Fruit fly (Drosophila melanogaster) whole organism, embryonic: ENCODE data around the gene Cisd2.

ENCODE experiments used
- Blimp-1 ChIP-seq: fragments of 200-800 bp; sonication (Bioruptor generic); optimal IDR thresholded peaks from 3 replicates; lab custom pipeline; 2018; ENCODE audit warnings: missing biosample characterization, missing genetic modification characterization, mild to moderate bottlenecking, moderate library complexity, missing genetic modification reagents
- BtbVII ChIP-seq: fragments of 200-800 bp; sonication (Bioruptor generic); optimal IDR thresholded peaks from 3 replicates; lab custom pipeline; 2017; ENCODE audit warnings: missing biosample characterization, mild to moderate bottlenecking, missing genetic modification characterization
- CG1024 ChIP-seq: fragments of 200-800 bp; sonication (Bioruptor generic); IDR thresholded peaks from 2 replicates; pipeline ENCODE4 v1.3.6; 2022; ENCODE audit warnings: missing biosample characterization, missing genetic modification characterization
- CG11085 ChIP-seq: fragments of 200-800 bp; sonication (Bioruptor generic); IDR thresholded peaks from 2 replicates; pipeline ENCODE4 v1.3.6; 2022; ENCODE audit warnings: missing biosample characterization, missing genetic modification characterization
- CG12769 ChIP-seq: fragments of 200-800 bp; sonication (Bioruptor generic); optimal IDR thresholded peaks from 2 replicates; lab custom pipeline; 2019; ENCODE audit warnings: missing biosample characterization, mild to moderate bottlenecking, missing genetic modification characterization, moderate library complexity
- CG14441 ChIP-seq: fragments of 200-800 bp; sonication (Bioruptor generic); IDR thresholded peaks from 2 replicates; pipeline ENCODE4 v1.3.6; 2022; ENCODE audit warnings: missing biosample characterization, missing genetic modification characterization
- CG16813 ChIP-seq: fragments of 200-800 bp; sonication (Bioruptor generic); IDR thresholded peaks from 3 replicates; pipeline ENCODE4 v1.3.6; 2022; ENCODE audit warnings: missing biosample characterization, missing genetic modification characterization; ENCODE audit not compliant: partially characterized antibody
- CG17568 ChIP-seq: fragments of 200-800 bp; sonication (Bioruptor generic); optimal IDR thresholded peaks from 2 replicates; lab custom pipeline; 2018; ENCODE audit warnings: missing biosample characterization, mild to moderate bottlenecking, missing genetic modification characterization, moderate library complexity
- CG18599 ChIP-seq: fragments of 200-800 bp; sonication (Bioruptor generic); optimal IDR thresholded peaks from 3 replicates; lab custom pipeline; 2017; ENCODE audit warnings: missing biosample characterization, missing genetic modification characterization, mild to moderate bottlenecking, moderate library complexity, missing genetic modification reagents
- CG2202 ChIP-seq: fragments of 200-800 bp; sonication (Bioruptor generic); optimal IDR thresholded peaks from 2 replicates; lab custom pipeline; 2018; ENCODE audit warnings: missing biosample characterization, mild to moderate bottlenecking, missing genetic modification characterization
- CG2678 ChIP-seq: fragments of 200-800 bp; sonication (Bioruptor generic); optimal IDR thresholded peaks from 3 replicates; lab custom pipeline; 2019; ENCODE audit warnings: missing biosample characterization, mild to moderate bottlenecking, missing genetic modification characterization, moderate library complexity
- CG30403 ChIP-seq: fragments of 200-800 bp; sonication (Bioruptor generic); optimal IDR thresholded peaks from 3 replicates; lab custom pipeline; 2016; ENCODE audit warnings: missing biosample characterization, missing genetic modification characterization
- CG3065 ChIP-seq: fragments of 200-800 bp; sonication (Bioruptor generic); optimal IDR thresholded peaks from 2 replicates; lab custom pipeline; 2016; ENCODE audit warnings: missing biosample characterization, missing genetic modification characterization
- CG3281 ChIP-seq: fragments of 200-800 bp; sonication (Bioruptor generic); optimal IDR thresholded peaks from 3 replicates; lab custom pipeline; 2017; ENCODE audit warnings: missing biosample characterization, mild to moderate bottlenecking, missing genetic modification characterization
- CG33557 ChIP-seq: fragments of 200-800 bp; sonication (Bioruptor generic); optimal IDR thresholded peaks from 2 replicates; lab custom pipeline; 2019; ENCODE audit warnings: missing biosample characterization, mild to moderate bottlenecking, missing genetic modification characterization, moderate library complexity
- CG3995 ChIP-seq: fragments of 200-800 bp; sonication (Bioruptor generic); optimal IDR thresholded peaks from 3 replicates; lab custom pipeline; 2016; ENCODE audit warnings: missing biosample characterization, missing genetic modification characterization
- CG8944 ChIP-seq: fragments of 200-800 bp; sonication (Bioruptor generic); optimal IDR thresholded peaks from 3 replicates; lab custom pipeline; 2016; ENCODE audit warnings: missing biosample characterization, missing genetic modification characterization
- CG9437 ChIP-seq: fragments of 200-800 bp; sonication (Bioruptor generic); optimal IDR thresholded peaks from 2 replicates; lab custom pipeline; 2018; ENCODE audit warnings: missing biosample characterization, mild to moderate bottlenecking, missing genetic modification characterization
- CHES-1-like ChIP-seq: fragments of 200-800 bp; sonication (Bioruptor generic); optimal IDR thresholded peaks from 2 replicates; lab custom pipeline; 2016; ENCODE audit warnings: missing biosample characterization, missing genetic modification characterization
- Deaf1 ChIP-seq: fragments of 200-800 bp; optimal IDR thresholded peaks from 3 replicates; lab custom pipeline; 2019; ENCODE audit warnings: missing biosample characterization, mild to moderate bottlenecking, missing genetic modification characterization, moderate library complexity
- Dip2 ChIP-seq: fragments of 200-800 bp; sonication (Bioruptor generic); IDR thresholded peaks from 2 replicates; pipeline ENCODE4 v1.3.6; 2022; ENCODE audit warnings: missing biosample characterization, missing genetic modification characterization
- ERR ChIP-seq: fragments of 200-800 bp; sonication (Bioruptor generic); optimal IDR thresholded peaks from 2 replicates; lab custom pipeline; 2016; ENCODE audit warnings: missing biosample characterization, missing genetic modification characterization
- Fer1 ChIP-seq: fragments of 200-800 bp; sonication (Bioruptor generic); optimal IDR thresholded peaks from 2 replicates; lab custom pipeline; 2017; ENCODE audit warnings: missing biosample characterization, mild to moderate bottlenecking, missing genetic modification characterization
- Jarid2 ChIP-seq: fragments of 200-800 bp; sonication (Bioruptor generic); optimal IDR thresholded peaks from 3 replicates; lab custom pipeline; 2017; ENCODE audit warnings: mild to moderate bottlenecking, missing biosample characterization, missing genetic modification reagents, missing genetic modification characterization
- Med ChIP-seq: fragments of 200-800 bp; sonication (Bioruptor generic); peaks from one replicate; lab custom pipeline; 2016; ENCODE audit warnings: missing biosample characterization, missing genetic modification characterization, mild to moderate bottlenecking, inconsistent platforms, moderate library complexity
- Mes4 ChIP-seq: fragments of 200-800 bp; sonication (Bioruptor generic); optimal IDR thresholded peaks from 2 replicates; lab custom pipeline; 2016; ENCODE audit warnings: missing biosample characterization, missing genetic modification characterization
- Nf-YC ChIP-seq: fragments of 200-800 bp; optimal IDR thresholded peaks from 3 replicates; lab custom pipeline; 2019; ENCODE audit warnings: missing biosample characterization, mild to moderate bottlenecking, missing genetic modification characterization, moderate library complexity
- Sin3A ChIP-seq: fragments of >200 bp; optimal IDR thresholded peaks from 2 replicates; lab custom pipeline; 2018
- Sry-δ ChIP-seq: fragments of 200-800 bp; sonication (Bioruptor generic); optimal IDR thresholded peaks from 2 replicates; lab custom pipeline; 2016; ENCODE audit warnings: missing biosample characterization, missing genetic modification characterization
- aop ChIP-seq: fragments of 200-800 bp; sonication (Bioruptor generic); IDR thresholded peaks from 2 replicates; pipeline ENCODE4 v1.3.6; 2022; ENCODE audit warnings: missing biosample characterization, missing genetic modification characterization
- ato ChIP-seq: fragments of 200-800 bp; sonication (Bioruptor generic); IDR thresholded peaks from 2 replicates; pipeline ENCODE4 v1.3.6; 2022; ENCODE audit warnings: missing biosample characterization, missing genetic modification characterization; ENCODE audit not compliant: partially characterized antibody
- ci ChIP-seq: fragments of 200-800 bp; sonication (Bioruptor generic); IDR thresholded peaks from 3 replicates; pipeline ENCODE4 v1.3.6; 2022; ENCODE audit warnings: missing biosample characterization, missing genetic modification characterization
- danr ChIP-seq: fragments of 200-800 bp; sonication (Bioruptor generic); IDR thresholded peaks from 2 replicates; pipeline ENCODE4 v1.3.6; 2022; ENCODE audit warnings: missing biosample characterization, missing genetic modification characterization
- dati ChIP-seq: fragments of 200-800 bp; sonication (Bioruptor generic); IDR thresholded peaks from 2 replicates; pipeline ENCODE4 v1.3.6; 2022; ENCODE audit warnings: missing biosample characterization, missing genetic modification characterization
- dmrt11E ChIP-seq: fragments of 200-800 bp; sonication (Bioruptor generic); optimal IDR thresholded peaks from 3 replicates; lab custom pipeline; 2018; ENCODE audit warnings: missing biosample characterization, mild to moderate bottlenecking, missing genetic modification characterization, moderate library complexity
- exex ChIP-seq: fragments of 200-800 bp; sonication (Bioruptor generic); optimal IDR thresholded peaks from 4 replicates; lab custom pipeline; 2018; ENCODE audit warnings: missing biosample characterization, mild to moderate bottlenecking, missing genetic modification characterization, moderate library complexity
- ftz-f1 ChIP-seq: fragments of 200-800 bp; sonication (Bioruptor generic); optimal IDR thresholded peaks from 2 replicates; lab custom pipeline; 2016; ENCODE audit warnings: missing biosample characterization, missing genetic modification characterization
- gfzf ChIP-seq: fragments of 200-800 bp; sonication (Bioruptor generic); optimal IDR thresholded peaks from 2 replicates; lab custom pipeline; 2016; ENCODE audit warnings: missing biosample characterization, mild to moderate bottlenecking, missing genetic modification characterization, moderate library complexity
- hb ChIP-seq: fragments of 200-800 bp; sonication (Bioruptor generic); IDR thresholded peaks from 3 replicates; pipeline ENCODE4 v1.3.6; 2022; ENCODE audit warnings: missing biosample characterization, missing genetic modification characterization; ENCODE audit not compliant: partially characterized antibody
- inv ChIP-seq: fragments of 200-800 bp; sonication (Bioruptor generic); IDR thresholded peaks from 2 replicates; pipeline ENCODE4 v1.3.6; 2022; ENCODE audit warnings: missing biosample characterization, missing genetic modification characterization; ENCODE audit not compliant: partially characterized antibody
- lab ChIP-seq: fragments of 200-800 bp; sonication (Bioruptor generic); optimal IDR thresholded peaks from 3 replicates; lab custom pipeline; 2017; ENCODE audit warnings: missing biosample characterization, missing genetic modification characterization, mild to moderate bottlenecking, moderate library complexity, missing genetic modification reagents
- lilli ChIP-seq: fragments of 200-800 bp; sonication (Bioruptor generic); optimal IDR thresholded peaks from 3 replicates; lab custom pipeline; 2016; ENCODE audit warnings: missing biosample characterization, missing genetic modification characterization
- nom ChIP-seq: fragments of 200-800 bp; sonication (Bioruptor generic); optimal IDR thresholded peaks from 2 replicates; lab custom pipeline; 2017; ENCODE audit warnings: missing biosample characterization, missing genetic modification characterization, mild to moderate bottlenecking, moderate library complexity, missing genetic modification reagents
- pan ChIP-seq, 4 experiments: fragments of >200 bp in 3 of 4; fragments of 200-800 bp in 1 of 4; sonication (Bioruptor generic) in 1 of 4; optimal IDR thresholded peaks in 3 of 4; IDR thresholded peaks in 1 of 4; 2 replicates each; pipeline versions ENCODE4 v1.3.6 to Lab custom; 2017 to 2022; ENCODE audit warnings: missing biosample characterization in 2 of 4, missing genetic modification characterization in 2 of 4, mixed read lengths in 1 of 4
- pros ChIP-seq: fragments of 200-800 bp; sonication (Bioruptor generic); optimal IDR thresholded peaks from 3 replicates; lab custom pipeline; 2019; ENCODE audit warnings: missing biosample characterization, mild to moderate bottlenecking, missing genetic modification characterization, moderate library complexity
- sens ChIP-seq: fragments of 200-800 bp; sonication (Bioruptor generic); peaks from one replicate; lab custom pipeline; 2016; ENCODE audit warnings: missing biosample characterization, missing genetic modification characterization
- sens-2 ChIP-seq: fragments of 200-800 bp; sonication (Bioruptor generic); IDR thresholded peaks from 2 replicates; pipeline ENCODE4 v1.3.6; 2022; ENCODE audit warnings: missing biosample characterization, missing genetic modification characterization
- slp2 ChIP-seq: fragments of 200-800 bp; sonication (Bioruptor generic); optimal IDR thresholded peaks from 2 replicates; lab custom pipeline; 2016; ENCODE audit warnings: missing biosample characterization, missing genetic modification characterization
- ttk ChIP-seq: fragments of 200-800 bp; sonication (Bioruptor generic); IDR thresholded peaks from 2 replicates; pipeline ENCODE4 v2.1.2; 2022; ENCODE audit warnings: missing biosample characterization, missing genetic modification characterization
- zf30C ChIP-seq: fragments of 200-800 bp; sonication (Bioruptor generic); optimal IDR thresholded peaks from 3 replicates; lab custom pipeline; 2018; ENCODE audit warnings: missing biosample characterization, mild to moderate bottlenecking, missing genetic modification characterization

The Cisd2 gene

DNA sequence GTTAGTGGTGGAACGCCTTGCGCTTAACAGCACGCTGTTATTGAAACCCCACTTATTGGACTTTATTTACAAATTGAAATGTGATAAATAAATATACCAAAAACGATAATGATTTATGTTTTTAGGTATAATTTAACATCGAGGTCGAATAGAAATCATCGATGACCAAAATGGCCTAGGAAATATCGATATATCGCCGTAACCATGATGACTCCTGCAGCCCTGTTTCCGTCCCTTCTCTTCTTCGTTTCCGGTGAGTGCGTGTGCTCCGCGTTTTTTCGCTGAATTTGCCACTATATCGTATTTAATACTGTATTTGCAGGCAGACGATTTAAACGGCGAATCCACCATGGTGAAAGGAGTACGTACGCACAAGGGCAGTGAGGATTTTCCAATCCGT is 3.3 kb downstream of the Cisd2 start, which contains the start of gene eEF1gamma (continued):
- peak; percentile 89 for TF ChIP-seq ato (GFP tag; lab: Robert Waterston, UW)
- peak; percentile 92 for TF ChIP-seq CG2202 (tag; lab: Kevin White, UChicago)
- TF ChIP-seq CG33557: peak; percentile 95
- peak; percentile 95 for TF ChIP-seq CHES-1-like (GFP tag; lab: Kevin White, UChicago)
- TF ChIP-seq gfzf (GFP tag; lab: Kevin White, UChicago): peak; percentile 38
- TF ChIP-seq CG8944 (GFP tag; lab: Kevin White, UChicago): peak; percentile 87
- TF ChIP-seq ci (GFP tag; lab: Robert Waterston, UW): peak; percentile 99
- peak; percentile 95 for TF ChIP-seq nom (GFP tag; lab: Kevin White, UChicago)
- TF ChIP-seq CG11085 (GFP tag; lab: Robert Waterston, UW): peak; percentile 95
- peak; percentile 98 for TF ChIP-seq lab
- peak; percentile 93 for TF ChIP-seq ttk (GFP tag; lab: Robert Waterston, UW)
- peak; percentile 100 for TF ChIP-seq Med (GFP tag; lab: Kevin White, UChicago)
- TF ChIP-seq Jarid2 (GFP tag; lab: Kevin White, UChicago): peak; percentile 88
- TF ChIP-seq Mes4 (GFP tag; lab: Kevin White, UChicago): peak; percentile 98
- TF ChIP-seq BtbVII (GFP tag; lab: Kevin White, UChicago): peak; percentile 97
- peak; percentile 83 for TF ChIP-seq ftz-f1
- peak; percentile 94 for TF ChIP-seq hb (GFP tag; lab: Robert Waterston, UW)
- peak; percentile 95 for TF ChIP-seq Sry-δ
- TF ChIP-seq Dip2 (GFP tag; lab: Robert Waterston, UW): no peak
- peak; percentile 97 for TF ChIP-seq sens-2 (GFP tag; lab: Robert Waterston, UW)
- TF ChIP-seq aop (GFP tag; lab: Robert Waterston, UW): no peak
- TF ChIP-seq inv (GFP tag; lab: Robert Waterston, UW): peak; percentile 92
- peak; percentile 92 for TF ChIP-seq CG14441 (GFP tag; lab: Robert Waterston, UW)
- TF ChIP-seq lilli: peak; percentile 91
- TF ChIP-seq danr (GFP tag; lab: Robert Waterston, UW): peak; percentile 80
- TF ChIP-seq zf30C (GFP tag; lab: Kevin White, UChicago): peak; percentile 49
- TF ChIP-seq slp2 (GFP tag; lab: Kevin White, UChicago): peak; percentile 91
- TF ChIP-seq CG18599: peak; percentile 95
- peak; percentile 97 for TF ChIP-seq CG3281 (GFP tag; lab: Kevin White, UChicago)
- TF ChIP-seq ERR (GFP tag; lab: Kevin White, UChicago): peak; percentile 82
- TF ChIP-seq dmrt11E (tag; lab: Kevin White, UChicago): peak; percentile 91
- peak; percentile 50 for TF ChIP-seq pros (GFP tag; lab: Kevin White, UChicago)
- TF ChIP-seq Sin3A (lab: Kevin White, UChicago): peak; percentile 60
- peak; percentile 94 for TF ChIP-seq dati
- TF ChIP-seq CG3065 (GFP tag; lab: Kevin White, UChicago): peak; percentile 92
- peak; percentile 80 for TF ChIP-seq CG3995
- TF ChIP-seq sens (GFP tag; lab: Kevin White, UChicago): peak; percentile 99
- TF ChIP-seq CG12769 (tag; lab: Kevin White, UChicago): peak; percentile 90
- peak; percentile 81 for TF ChIP-seq Nf-YC (tag; lab: Kevin White, UChicago)
- TF ChIP-seq pan (optimal IDR thresholded peaks at IDR 0.05; lab: Kevin White, UChicago): no peak
- TF ChIP-seq pan (GFP tag; optimal IDR thresholded peaks at IDR 0.05 in 1 of 2, IDR thresholded peaks at IDR 0.05 in 1 of 2): peak in 1 of 2 experiments; percentile 94
- peak; percentile 97 for TF ChIP-seq Fer1
- peak; percentile 92 for TF ChIP-seq CG9437 (GFP tag; lab: Kevin White, UChicago)
- peak; percentile 71 for TF ChIP-seq Blimp-1 (GFP tag; lab: Kevin White, UChicago)
- no peak for TF ChIP-seq CG17568 (GFP tag; lab: Kevin White, UChicago)
- peak; percentile 80 for TF ChIP-seq exex
- peak; percentile 70 for TF ChIP-seq Deaf1 (tag; lab: Kevin White, UChicago)
- peak; percentile 92 for TF ChIP-seq CG30403 (GFP tag; lab: Kevin White, UChicago)
- TF ChIP-seq CG16813 (GFP tag; lab: Robert Waterston, UW): peak; percentile 94
- TF ChIP-seq CG2678 (tag; lab: Kevin White, UChicago): peak; percentile 89
- TF ChIP-seq CG1024 (GFP tag; lab: Robert Waterston, UW): peak; percentile 93
